Worm (Caenorhabditis elegans) whole organism, young adult: Measurements from ENCODE around the gene T05H10.8.

Experiments used
- B0019.2 ChIP-seq: fragments of 200-800 bp; sonication (Bioruptor generic); conservative IDR thresholded peaks from 2 replicates; pipeline ENCODE4 v1.3.6; 2022; ENCODE audit warnings: missing genetic modification reagents, missing genetic modification characterization, missing compliant biosample characterization
- B0035.1 ChIP-seq: sonication (generic microtip); optimal IDR thresholded peaks from 2 replicates; lab custom pipeline; 2016; ENCODE audit warnings: missing genetic modification characterization, mild to moderate bottlenecking, missing compliant biosample characterization, missing genotype, missing genetic modification reagents
- B0336.3 ChIP-seq: fragments of 200-800 bp; sonication (Bioruptor generic); IDR thresholded peaks from 2 replicates; pipeline ENCODE4 v1.3.6; 2022; ENCODE audit warnings: missing genetic modification characterization, missing compliant biosample characterization
- C06A6.2 ChIP-seq: fragments of 200-800 bp; sonication (Bioruptor generic); conservative IDR thresholded peaks from 2 replicates; pipeline ENCODE4 v1.3.6; 2022; ENCODE audit warnings: missing genetic modification characterization, missing compliant biosample characterization
- F10E7.11 ChIP-seq: sonication (generic microtip); optimal IDR thresholded peaks from 2 replicates; lab custom pipeline; 2017; ENCODE audit warnings: mild to moderate bottlenecking, missing genetic modification characterization, moderate library complexity, missing compliant biosample characterization
- F37B4.10 ChIP-seq: fragments of 200-800 bp; sonication (Bioruptor generic); IDR thresholded peaks from 2 replicates; pipeline ENCODE4 v1.3.6; 2022; ENCODE audit warnings: missing genetic modification characterization, missing compliant biosample characterization
- F52B5.7 ChIP-seq: sonication (generic microtip); optimal IDR thresholded peaks from 2 replicates; lab custom pipeline; 2016; ENCODE audit warnings: mild to moderate bottlenecking, missing genetic modification characterization, missing compliant biosample characterization
- F57C9.4 ChIP-seq: sonication (generic microtip); optimal IDR thresholded peaks from 2 replicates; lab custom pipeline; 2017; ENCODE audit warnings: mild to moderate bottlenecking, missing genetic modification characterization, missing compliant biosample characterization
- K11D2.4 ChIP-seq: fragments of 200-800 bp; sonication (Bioruptor generic); IDR thresholded peaks from 2 replicates; pipeline ENCODE4 v1.3.6; 2022; ENCODE audit warnings: missing genetic modification reagents, missing genetic modification characterization, missing compliant biosample characterization
- K12H6.12 ChIP-seq: fragments of 200-800 bp; sonication (Bioruptor generic); optimal IDR thresholded peaks from 2 replicates; lab custom pipeline; 2018; ENCODE audit warnings: mild to moderate bottlenecking, missing genetic modification characterization, missing compliant biosample characterization
- ZK185.1 ChIP-seq: sonication (generic microtip); optimal IDR thresholded peaks from 2 replicates; lab custom pipeline; 2016; ENCODE audit warnings: mild to moderate bottlenecking, missing genetic modification characterization, missing compliant biosample characterization; ENCODE audit not compliant: poor library complexity, severe bottlenecking
- akir-1 ChIP-seq: fragments of 200-800 bp; sonication (Bioruptor generic); optimal IDR thresholded peaks from 2 replicates; lab custom pipeline; 2018; ENCODE audit warnings: mild to moderate bottlenecking, missing genetic modification characterization, moderate library complexity, missing compliant biosample characterization
- atf-7 ChIP-seq: sonication (generic microtip); optimal IDR thresholded peaks from 2 replicates; lab custom pipeline; 2017; ENCODE audit warnings: mild to moderate bottlenecking, missing genetic modification characterization, missing compliant biosample characterization
- attf-3 ChIP-seq: fragments of 200-800 bp; sonication (Bioruptor generic); conservative IDR thresholded peaks from 2 replicates; pipeline ENCODE4 v1.3.6; 2022; ENCODE audit warnings: missing genetic modification reagents, missing genetic modification characterization, missing compliant biosample characterization
- bed-2 ChIP-seq: fragments of 200-800 bp; sonication (Bioruptor generic); IDR thresholded peaks from 2 replicates; pipeline ENCODE4 v1.3.6; 2022; ENCODE audit warnings: missing genetic modification reagents, missing genetic modification characterization, missing compliant biosample characterization
- ccch-3 ChIP-seq: fragments of 200-800 bp; sonication (Bioruptor generic); optimal IDR thresholded peaks from 2 replicates; lab custom pipeline; 2018; ENCODE audit warnings: mild to moderate bottlenecking, missing genetic modification characterization, missing compliant biosample characterization
- chd-7 ChIP-seq: sonication (generic microtip); optimal IDR thresholded peaks from 2 replicates; lab custom pipeline; 2016; ENCODE audit warnings: mild to moderate bottlenecking, missing genetic modification characterization, moderate library complexity, missing compliant biosample characterization
- die-1 ChIP-seq: sonication (generic microtip); optimal IDR thresholded peaks from 2 replicates; lab custom pipeline; 2016; ENCODE audit warnings: missing genotype, mild to moderate bottlenecking, missing genetic modification characterization, missing compliant biosample characterization
- dox-1 ChIP-seq: fragments of 200-800 bp; sonication (Bioruptor generic); IDR thresholded peaks from 2 replicates; pipeline ENCODE4 v1.3.6; 2022; ENCODE audit warnings: missing genetic modification reagents, missing genetic modification characterization, missing compliant biosample characterization
- dpff-1 ChIP-seq: sonication (generic microtip); optimal IDR thresholded peaks from 2 replicates; lab custom pipeline; 2017; ENCODE audit warnings: mild to moderate bottlenecking, missing genetic modification characterization, missing compliant biosample characterization
- dpl-1 ChIP-seq: fragments of 150-350 bp; optimal IDR thresholded peaks from 2 replicates; lab custom pipeline; 2014; ENCODE audit warnings: missing biosample characterization, missing genetic modification reagents, missing genetic modification characterization
- egrh-3 ChIP-seq: fragments of 200-800 bp; sonication (Bioruptor generic); IDR thresholded peaks from 2 replicates; pipeline ENCODE4 v1.3.6; 2022; ENCODE audit warnings: missing genetic modification reagents, missing genetic modification characterization, missing compliant biosample characterization
- gei-17 ChIP-seq: fragments of 200-800 bp; sonication (Bioruptor generic); optimal IDR thresholded peaks from 2 replicates; lab custom pipeline; 2018; ENCODE audit warnings: mild to moderate bottlenecking, missing genetic modification characterization, missing compliant biosample characterization
- hlh-12 ChIP-seq: sonication (generic microtip); optimal IDR thresholded peaks from 2 replicates; lab custom pipeline; 2016; ENCODE audit warnings: missing genetic modification characterization, missing compliant biosample characterization
- hmg-1.2 ChIP-seq: fragments of 200-800 bp; sonication (Bioruptor generic); IDR thresholded peaks from 2 replicates; pipeline ENCODE4 v1.3.6; 2022; ENCODE audit warnings: missing genetic modification reagents, missing genetic modification characterization, missing compliant biosample characterization
- hmg-20 ChIP-seq: fragments of 200-800 bp; sonication (Bioruptor generic); IDR thresholded peaks from 2 replicates; pipeline ENCODE4 v1.3.6; 2022; ENCODE audit warnings: missing genetic modification reagents, missing genetic modification characterization, missing compliant biosample characterization
- hrde-1 ChIP-seq: sonication (generic microtip); optimal IDR thresholded peaks from 2 replicates; lab custom pipeline; 2016; ENCODE audit warnings: missing genetic modification characterization, mild to moderate bottlenecking, missing compliant biosample characterization, moderate library complexity, missing genotype, missing genetic modification reagents, borderline replicate concordance
- let-607 ChIP-seq, 2 experiments: fragments of 200-800 bp in 1 of 2; sonication (Bioruptor generic) in 1 of 2; sonication (generic microtip) in 1 of 2; optimal IDR thresholded peaks; 2 replicates each; lab custom pipeline; 2016 to 2018; ENCODE audit warnings: mild to moderate bottlenecking in 2 of 2, missing compliant biosample characterization in 2 of 2, missing genetic modification characterization in 2 of 2, moderate library complexity in 2 of 2, missing genotype in 1 of 2
- lsy-27 ChIP-seq: sonication (generic microtip); optimal IDR thresholded peaks from 2 replicates; lab custom pipeline; 2017; ENCODE audit warnings: missing genetic modification characterization, mild to moderate bottlenecking, missing compliant biosample characterization, antibody characterized with exemption, missing genotype, borderline replicate concordance; ENCODE audit not compliant: insufficient read depth
- madf-10 ChIP-seq: sonication (generic microtip); optimal IDR thresholded peaks from 2 replicates; lab custom pipeline; 2016; ENCODE audit warnings: mild to moderate bottlenecking, missing genetic modification characterization, missing compliant biosample characterization
- madf-6 ChIP-seq: fragments of 200-800 bp; sonication (Bioruptor generic); IDR thresholded peaks from 2 replicates; pipeline ENCODE4 v1.3.6; 2022; ENCODE audit warnings: missing genetic modification reagents, missing genetic modification characterization, missing compliant biosample characterization
- madf-8 ChIP-seq: fragments of 200-800 bp; sonication (Bioruptor generic); conservative IDR thresholded peaks from 2 replicates; pipeline ENCODE4 v1.3.6; 2022; ENCODE audit warnings: missing genetic modification reagents, missing genetic modification characterization, missing compliant biosample characterization
- mcd-1 ChIP-seq: fragments of 200-800 bp; sonication (Bioruptor generic); IDR thresholded peaks from 2 replicates; pipeline ENCODE4 v1.3.6; 2022; ENCODE audit warnings: missing genetic modification reagents, missing genetic modification characterization, missing compliant biosample characterization
- mel-28 ChIP-seq: sonication (generic microtip); optimal IDR thresholded peaks from 2 replicates; lab custom pipeline; 2016; ENCODE audit warnings: borderline replicate concordance, mild to moderate bottlenecking, missing genetic modification characterization, missing compliant biosample characterization
- mes-4 ChIP-seq: sonication (generic microtip); optimal IDR thresholded peaks from 2 replicates; lab custom pipeline; 2016; ENCODE audit warnings: missing genotype, missing genetic modification characterization, missing compliant biosample characterization
- nhr-27 ChIP-seq: fragments of 200-800 bp; sonication (Bioruptor generic); optimal IDR thresholded peaks from 2 replicates; lab custom pipeline; 2018; ENCODE audit warnings: mild to moderate bottlenecking, missing genetic modification characterization, moderate library complexity, missing compliant biosample characterization
- nhr-90 ChIP-seq: sonication (generic microtip); optimal IDR thresholded peaks from 2 replicates; lab custom pipeline; 2016; ENCODE audit warnings: missing genotype, mild to moderate bottlenecking, missing genetic modification characterization, missing compliant biosample characterization
- snpc-1.1 ChIP-seq: sonication (generic microtip); optimal IDR thresholded peaks from 2 replicates; lab custom pipeline; 2017; ENCODE audit warnings: missing genetic modification characterization, mild to moderate bottlenecking, missing compliant biosample characterization, antibody characterized with exemption, moderate library complexity, missing genotype, missing genetic modification reagents; ENCODE audit not compliant: insufficient read depth
- snpc-1.3 ChIP-seq: sonication (generic microtip); optimal IDR thresholded peaks from 2 replicates; lab custom pipeline; 2017; ENCODE audit warnings: missing genetic modification characterization, mild to moderate bottlenecking, missing compliant biosample characterization, antibody characterized with exemption, moderate library complexity, missing genotype, missing genetic modification reagents; ENCODE audit not compliant: insufficient read depth
- tbp1 ChIP-seq: fragments of 200-800 bp; sonication (Bioruptor generic); optimal IDR thresholded peaks from 2 replicates; lab custom pipeline; 2018; ENCODE audit warnings: mild to moderate bottlenecking, missing genetic modification characterization, missing compliant biosample characterization
- tbx-9 ChIP-seq: sonication (generic microtip); optimal IDR thresholded peaks from 2 replicates; lab custom pipeline; 2016; ENCODE audit warnings: borderline replicate concordance, missing genetic modification characterization, inconsistent platforms, missing compliant biosample characterization
- tlf-1 ChIP-seq: fragments of 200-800 bp; sonication (Bioruptor generic); optimal IDR thresholded peaks from 2 replicates; lab custom pipeline; 2018; ENCODE audit warnings: mild to moderate bottlenecking, missing genetic modification characterization, missing compliant biosample characterization
- xnd-1 ChIP-seq: sonication (generic microtip); optimal IDR thresholded peaks from 2 replicates; lab custom pipeline; 2016; ENCODE audit warnings: missing genotype, missing genetic modification reagents, missing genetic modification characterization, missing compliant biosample characterization
- ztf-18 ChIP-seq: sonication (generic microtip); optimal IDR thresholded peaks from 2 replicates; lab custom pipeline; 2016; ENCODE audit warnings: missing genotype, mild to moderate bottlenecking, missing genetic modification characterization, missing compliant biosample characterization
- ztf-26 ChIP-seq: sonication (generic microtip); optimal IDR thresholded peaks from 2 replicates; lab custom pipeline; 2017; ENCODE audit warnings: missing genetic modification characterization, missing compliant biosample characterization
- ztf-28 ChIP-seq: fragments of 200-800 bp; sonication (Bioruptor generic); IDR thresholded peaks from 2 replicates; pipeline ENCODE4 v1.3.6; 2022; ENCODE audit warnings: missing genetic modification reagents, missing genetic modification characterization, missing compliant biosample characterization
- ztf-6 ChIP-seq: fragments of 200-800 bp; sonication (Bioruptor generic); IDR thresholded peaks from 2 replicates; pipeline ENCODE4 v1.3.6; 2022; ENCODE audit warnings: missing genetic modification reagents, missing genetic modification characterization, missing compliant biosample characterization

The T05H10.8 gene

ce11 chrII:8075324-8075810, 16.5 kb downstream of the T05H10.8 start, which contains the start of gene K02C4.2 (continued):
- TF ChIP-seq F37B4.10 (GFP tag; lab: Robert Waterston, UW), result 0 out of 2 replicates have a peak, but pooled peaks have one; percentile 35
- peak; percentile 79 for TF ChIP-seq ztf-26 (tag; lab: Kevin White, UChicago)
- peak; percentile 59 for TF ChIP-seq madf-10 (tag; lab: Kevin White, UChicago)
- peak; percentile 54 for TF ChIP-seq tbx-9
- TF ChIP-seq nhr-90, result peak; percentile 91
- TF ChIP-seq F10E7.11 (tag; lab: Kevin White, UChicago), result no peak
- peak; percentile 95 for TF ChIP-seq tbp1
- no peak for TF ChIP-seq bed-2 (GFP tag; lab: Robert Waterston, UW)
- no peak for TF ChIP-seq lsy-27 (tag; lab: Kevin White, UChicago)
- TF ChIP-seq F52B5.7, result peak; percentile 93
- peak; percentile 91 for TF ChIP-seq dox-1 (GFP tag; lab: Robert Waterston, UW)
- TF ChIP-seq madf-6 (GFP tag; lab: Robert Waterston, UW), result peak; percentile 72
- peak; percentile 19 for TF ChIP-seq B0035.1
- TF ChIP-seq snpc-1.1, result peak; percentile 34
- TF ChIP-seq ztf-6, result no peak
- peak; percentile 17 for TF ChIP-seq xnd-1 (tag; lab: Kevin White, UChicago)
- TF ChIP-seq madf-8 (GFP tag; lab: Robert Waterston, UW), result no peak
- TF ChIP-seq let-607 (tag; optimal IDR thresholded peaks at IDR 0.05; lab: Kevin White, UChicago), result peak; percentile 61 to 72
- TF ChIP-seq K12H6.12 (tag; lab: Kevin White, UChicago), result peak; percentile 73
- TF ChIP-seq snpc-1.3 (tag; lab: Kevin White, UChicago), result peak; percentile 87
- TF ChIP-seq mes-4, result peak; percentile 81
- TF ChIP-seq hmg-1.2, result peak; percentile 58
- TF ChIP-seq C06A6.2 (GFP tag; lab: Robert Waterston, UW), result peak; percentile 55; the same call in 1 of the 2 replicates
- no peak; the same call in 1 of the 2 replicates for TF ChIP-seq attf-3 (GFP tag; lab: Robert Waterston, UW)
- peak; percentile 75 for TF ChIP-seq tlf-1
- no peak for TF ChIP-seq gei-17
- TF ChIP-seq hrde-1, result peak; percentile 63
- peak; percentile 93 for TF ChIP-seq die-1
- TF ChIP-seq atf-7 (tag; lab: Kevin White, UChicago), result peak; percentile 59
- no peak for TF ChIP-seq egrh-3 (GFP tag; lab: Robert Waterston, UW)
- 0 out of 2 replicates have a peak, but pooled peaks have one; percentile 40 for TF ChIP-seq B0019.2 (GFP tag; lab: Robert Waterston, UW)
- TF ChIP-seq F57C9.4, result peak; percentile 1
- peak; percentile 83 for TF ChIP-seq ztf-18 (tag; lab: Kevin White, UChicago)
- peak; percentile 66 for TF ChIP-seq mcd-1 (GFP tag; lab: Robert Waterston, UW)
- TF ChIP-seq dpff-1 (tag; lab: Kevin White, UChicago), result no peak
- TF ChIP-seq hmg-20, result peak; percentile 67; the same call in 1 of the 2 replicates
- peak; percentile 86 for TF ChIP-seq ZK185.1
- TF ChIP-seq B0336.3 (GFP tag; lab: Robert Waterston, UW), result peak; percentile 67
- TF ChIP-seq ccch-3, result no peak
- no peak for TF ChIP-seq mel-28
- TF ChIP-seq nhr-27 (tag; lab: Kevin White, UChicago), result peak; percentile 73
- peak; percentile 34 for TF ChIP-seq hlh-12 (tag; lab: Kevin White, UChicago)
- peak; percentile 73; the same call in 1 of the 2 replicates for TF ChIP-seq ztf-28 (GFP tag; lab: Robert Waterston, UW)
- no peak for TF ChIP-seq K11D2.4
- peak; percentile 90 for TF ChIP-seq chd-7
- peak; percentile 37 for TF ChIP-seq dpl-1 (GFP tag; lab: Kevin White, UChicago)
- TF ChIP-seq akir-1 (GFP tag; lab: Kevin White, UChicago), result peak; percentile 25
